Worm (Caenorhabditis elegans): ENCODE data around the gene utp-20.

utp-20 gene

DNA sequence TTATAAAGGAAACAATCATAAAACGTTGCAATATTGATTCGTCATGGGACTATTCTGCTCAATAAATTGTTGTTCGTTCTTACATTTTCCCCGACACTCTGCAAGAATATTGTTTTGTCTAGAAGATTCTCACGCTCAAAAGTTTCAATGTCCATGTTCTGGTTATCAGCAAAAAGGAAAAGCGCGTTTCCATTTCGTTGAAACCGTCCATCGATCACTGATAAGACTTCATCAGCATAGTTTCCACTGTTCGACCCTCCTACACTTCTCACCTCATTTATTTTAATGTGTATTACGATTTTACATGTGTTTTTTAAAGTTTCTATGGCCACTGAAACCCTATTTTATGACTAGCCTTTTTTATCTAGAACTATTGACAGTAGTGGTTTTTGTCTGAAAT lies 16.1 kb upstream of the utp-20 start:
- no peak for TF ChIP-seq syd-9 (tag; optimal IDR thresholded peaks at IDR 0.05)
- TF ChIP-seq tbx-2 (tag; optimal IDR thresholded peaks at IDR 0.05): no peak
- no peak for TF ChIP-seq elt-2 (tag; optimal IDR thresholded peaks at IDR 0.05)
- TF ChIP-seq unc-55 (GFP tag; optimal IDR thresholded peaks at IDR 0.05): no peak
- TF ChIP-seq ceh-2 (tag; optimal IDR thresholded peaks at IDR 0.05): no peak
- no peak for TF ChIP-seq mec-3 (tag; optimal IDR thresholded peaks at IDR 0.05; ENCODE audit: borderline replicate concordance)
- TF ChIP-seq pha-2 (tag; optimal IDR thresholded peaks at IDR 0.05): no peak
- TF ChIP-seq dmd-4 (tag; optimal IDR thresholded peaks at IDR 0.05; ENCODE audit: borderline replicate concordance): no peak
- no peak for TF ChIP-seq ceh-45 (GFP tag; IDR thresholded peaks at IDR 0.05)
- TF ChIP-seq hlh-30 (tag; optimal IDR thresholded peaks at IDR 0.05; ENCODE audit: insufficient read depth): no peak
- no peak for TF ChIP-seq nhr-232 (tag; optimal IDR thresholded peaks at IDR 0.05)
- TF ChIP-seq unc-86 (tag; optimal IDR thresholded peaks at IDR 0.05): no peak
- no peak for TF ChIP-seq K09A11.1 (tag; optimal IDR thresholded peaks at IDR 0.05; ENCODE audit: insufficient read depth)
- TF ChIP-seq hlh-13 (GFP tag; optimal IDR thresholded peaks at IDR 0.05): no peak
- no peak for TF ChIP-seq odd-2 (tag; optimal IDR thresholded peaks at IDR 0.05)
- TF ChIP-seq npax-4 (tag; optimal IDR thresholded peaks at IDR 0.05): no peak
- TF ChIP-seq ztf-16 (tag; optimal IDR thresholded peaks at IDR 0.05): no peak
- TF ChIP-seq T23F11.4 (GFP tag; optimal IDR thresholded peaks at IDR 0.05): no peak
- no peak for TF ChIP-seq ceh-19 (GFP tag; optimal IDR thresholded peaks at IDR 0.05)

DNA sequence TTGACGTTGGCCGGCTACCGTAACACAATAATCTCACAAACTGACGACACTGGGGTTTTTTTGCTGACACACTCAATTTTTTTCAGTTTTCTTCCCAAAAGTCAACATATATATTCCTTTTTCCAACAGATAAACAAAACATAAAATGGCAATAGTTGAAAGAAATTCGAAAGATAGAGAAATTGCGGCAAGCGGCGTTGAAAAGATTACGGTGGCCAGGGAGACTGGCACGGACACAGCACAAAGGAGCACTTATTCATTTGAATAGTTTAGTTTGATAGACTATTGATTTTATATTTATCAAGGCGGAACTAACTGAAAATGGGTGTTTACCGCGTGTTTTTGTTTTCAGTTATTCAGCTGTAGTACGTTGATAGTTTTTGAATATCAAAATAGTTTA lies 14.9 kb upstream of the utp-20 start, which contains the start of gene toe-2:
TSS of gene toe-2 (minus strand) at position 70 of the 400 bp plus-strand sequence.
- TF ChIP-seq elt-4 (tag; optimal IDR thresholded peaks at IDR 0.05) (no peak), pha-4 (tag; optimal IDR thresholded peaks at IDR 0.05) (no peak), pros-1 (tag; optimal IDR thresholded peaks at IDR 0.05) (no peak), ama-1 (optimal IDR thresholded peaks at IDR 0.05) (no peak), unc-55 (GFP tag; optimal IDR thresholded peaks at IDR 0.05) (no peak), ceh-24 (tag; optimal IDR thresholded peaks at IDR 0.05) (no peak), rnt-1 (tag; optimal IDR thresholded peaks at IDR 0.05) (no peak), nhr-11 (tag; optimal IDR thresholded peaks at IDR 0.05) (no peak), fkh-10 (GFP tag; optimal IDR thresholded peaks at IDR 0.05) (no peak), che-1 (tag; optimal IDR thresholded peaks at IDR 0.05) (no peak), sox-2 (GFP tag; IDR thresholded peaks at IDR 0.05) (no peak), ceh-22 (tag; optimal IDR thresholded peaks at IDR 0.05) (no peak)

DNA sequence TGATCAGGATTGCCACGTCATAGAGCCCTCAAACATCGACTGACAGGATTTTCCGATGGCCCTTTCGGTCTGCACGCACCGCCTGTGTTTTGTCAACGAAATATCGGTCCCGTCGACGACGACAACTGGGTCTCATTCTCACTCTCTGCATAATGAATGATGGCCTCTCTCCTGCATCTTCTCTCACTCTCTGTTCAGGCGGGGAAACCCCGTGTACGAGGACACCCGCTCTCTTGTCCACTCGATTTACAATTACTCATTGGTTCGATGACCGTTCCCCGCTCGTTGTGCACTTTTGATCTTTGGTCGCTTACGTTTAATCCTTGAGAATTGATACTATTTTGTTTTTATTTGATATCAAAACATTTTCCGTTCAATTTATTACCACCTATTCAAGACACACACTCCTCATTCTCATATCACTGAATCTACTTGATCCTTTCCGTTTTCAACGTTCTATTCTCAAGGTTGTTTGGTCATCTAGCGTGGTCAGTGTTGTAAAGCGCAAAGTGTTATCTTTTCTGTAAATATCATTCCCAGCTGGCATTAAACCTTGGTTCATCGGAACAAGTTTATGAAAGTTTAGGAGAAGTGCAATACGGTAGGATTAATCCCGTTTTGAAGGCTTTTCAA lies 13.4 kb upstream of the utp-20 start:
- TF ChIP-seq ceh-34 (tag; optimal IDR thresholded peaks at IDR 0.05) (peak; percentile 32), hlh-15 (tag; optimal IDR thresholded peaks at IDR 0.05) (no peak), ceh-31 (tag; optimal IDR thresholded peaks at IDR 0.05) (peak; percentile 57), K02D7.2 (tag; optimal IDR thresholded peaks at IDR 0.05) (no peak), rnt-1 (tag; optimal IDR thresholded peaks at IDR 0.05) (peak; percentile 18), tbx-2 (tag; optimal IDR thresholded peaks at IDR 0.05) (peak; percentile 72), che-1 (tag; optimal IDR thresholded peaks at IDR 0.05) (no peak), unc-55 (GFP tag; optimal IDR thresholded peaks at IDR 0.05) (peak; percentile 74), hlh-8 (tag; optimal IDR thresholded peaks at IDR 0.05) (peak; percentile 1), elt-4 (tag; optimal IDR thresholded peaks at IDR 0.05) (no peak), nfya-1 (tag; optimal IDR thresholded peaks at IDR 0.05) (peak; percentile 21), sdc-2 (tag; optimal IDR thresholded peaks at IDR 0.05) (peak; percentile 30), ceh-6 (GFP tag; optimal IDR thresholded peaks at IDR 0.05) (no peak), pag-3 (tag; optimal IDR thresholded peaks at IDR 0.05; ENCODE audit: borderline replicate concordance) (no peak), ref-2 (tag; optimal IDR thresholded peaks at IDR 0.05) (peak; percentile 39)
